Worm (Caenorhabditis elegans) whole organism, mixed stage, embryonic: ENCODE data around the gene sup-35.
A peak's percentile ranks its signal among the peaks of the same experiment; 100 is the strongest.

ENCODE experiments used
- elt-1 ChIP-seq: sonication (generic microtip); optimal IDR thresholded peaks from 2 replicates; lab custom pipeline; 2017; ENCODE audit warnings: missing genetic modification characterization, mild to moderate bottlenecking, missing compliant biosample characterization, antibody characterized with exemption, moderate library complexity, borderline replicate concordance; ENCODE audit not compliant: insufficient read depth
- lin-13 ChIP-seq: fragments of 150-350 bp; optimal IDR thresholded peaks from 2 replicates; lab custom pipeline; 2014; ENCODE audit warnings: missing biosample characterization, missing genetic modification characterization
- lsy-2 ChIP-seq: fragments of 150-350 bp; optimal IDR thresholded peaks from 2 replicates; lab custom pipeline; 2014; ENCODE audit warnings: missing biosample characterization, missing genetic modification characterization
- nhr-237 ChIP-seq: fragments of 150-350 bp; optimal IDR thresholded peaks from 2 replicates; lab custom pipeline; 2014; ENCODE audit warnings: missing biosample characterization, missing genetic modification characterization
- nhr-28 ChIP-seq: fragments of 150-350 bp; optimal IDR thresholded peaks from 2 replicates; lab custom pipeline; 2014; ENCODE audit warnings: missing biosample characterization, missing genetic modification characterization
- nhr-76 ChIP-seq: sonication (generic microtip); optimal IDR thresholded peaks from 2 replicates; lab custom pipeline; 2017; ENCODE audit warnings: missing biosample characterization, missing genetic modification characterization
- unc-39 ChIP-seq: fragments of 150-350 bp; optimal IDR thresholded peaks from 2 replicates; lab custom pipeline; 2014; ENCODE audit warnings: missing biosample characterization, missing genetic modification characterization
- unc-62 ChIP-seq: fragments of 150-350 bp; optimal IDR thresholded peaks from 2 replicates; lab custom pipeline; 2014; ENCODE audit warnings: missing biosample characterization, missing genetic modification reagents, missing genetic modification characterization

DNA sequence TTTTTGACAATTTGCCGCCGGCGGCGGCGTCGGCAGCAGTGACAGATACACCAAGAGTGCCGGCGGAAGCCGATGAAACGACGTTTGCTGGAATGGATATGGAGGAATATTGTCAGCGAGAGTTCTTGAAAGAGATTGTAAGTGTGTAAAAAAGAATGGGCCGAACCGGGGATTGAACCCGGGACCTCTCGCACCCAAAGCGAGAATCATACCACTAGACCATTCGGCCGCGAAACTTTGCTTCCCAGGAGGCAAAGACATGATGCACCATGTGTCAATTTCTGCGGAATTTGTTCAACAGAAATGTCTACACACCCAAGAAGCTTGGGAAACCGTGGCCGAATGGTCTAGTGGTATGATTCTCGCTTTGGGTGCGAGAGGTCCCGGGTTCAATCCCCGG is 52.3 kb downstream of the sup-35 start:
- peak; percentile 8 for TF ChIP-seq lin-13 (tag; lab: Kevin White, UChicago)
- TF ChIP-seq nhr-237 = no peak
- no peak for TF ChIP-seq lsy-2 (tag; lab: Kevin White, UChicago)
- TF ChIP-seq nhr-28 (tag; lab: Kevin White, UChicago) = no peak
- TF ChIP-seq elt-1 (tag; lab: Kevin White, UChicago) = no peak
- no peak for TF ChIP-seq nhr-76 (tag; lab: Kevin White, UChicago)
- TF ChIP-seq unc-62 = no peak
- TF ChIP-seq unc-39 (tag; lab: Kevin White, UChicago) = no peak
